Worm (Caenorhabditis elegans): ENCODE results near the gene B0250.7.

ce11 chrV:20475029-20475428, 832 bp downstream of the B0250.7 start:
- no peak for TF ChIP-seq ceh-13 (GFP tag; optimal IDR thresholded peaks at IDR 0.05)
- TF ChIP-seq ets-7 (tag; optimal IDR thresholded peaks at IDR 0.05), result no peak
- TF ChIP-seq hmg-4 (GFP tag; optimal IDR thresholded peaks at IDR 0.05), result no peak
- TF ChIP-seq ama-1 (optimal IDR thresholded peaks at IDR 0.05), result no peak
- no peak for TF ChIP-seq hmbx-1 (tag; optimal IDR thresholded peaks at IDR 0.05)
- no peak for TF ChIP-seq sea-1 (GFP tag; conservative IDR thresholded peaks at IDR 0.05)
